Worm (Caenorhabditis elegans): ENCODE data around the gene F44E2.3.

F44E2.3 gene

DNA sequence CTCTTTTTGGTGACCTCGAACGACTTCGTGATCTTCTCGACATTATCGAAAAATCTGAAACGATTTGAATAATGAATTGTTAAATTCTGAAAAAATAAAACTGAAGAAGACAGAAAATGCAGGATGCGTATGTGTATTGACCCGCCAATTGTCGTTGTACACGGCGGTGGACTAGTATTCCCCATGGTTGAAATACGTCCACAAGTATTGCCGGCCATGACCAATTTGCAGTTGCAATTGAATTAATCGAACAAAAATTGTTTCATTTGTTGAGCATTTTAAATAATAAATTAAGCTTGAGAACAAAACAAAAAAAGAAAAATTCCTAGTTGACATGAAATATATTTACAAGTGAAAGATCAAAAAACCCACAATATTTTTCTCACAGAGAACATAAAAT is at the start of gene F44E2.3:
TSS of gene F44E2.3 (minus strand) at position 61 of the 400 bp plus-strand sequence.
- TF ChIP-seq hnd-1 (tag; optimal IDR thresholded peaks at IDR 0.05), result no peak
- TF ChIP-seq ama-1 (optimal IDR thresholded peaks at IDR 0.05), result no peak
- TF ChIP-seq ceh-36 (tag; optimal IDR thresholded peaks at IDR 0.05), result no peak
- no peak for TF ChIP-seq ets-7 (tag; optimal IDR thresholded peaks at IDR 0.05)
- TF ChIP-seq sea-1 (GFP tag; conservative IDR thresholded peaks at IDR 0.05), result no peak
- TF ChIP-seq tbx-11 (GFP tag; IDR thresholded peaks at IDR 0.05), result no peak
- TF ChIP-seq scrt-1 (GFP tag; IDR thresholded peaks at IDR 0.05), result no peak
- no peak for TF ChIP-seq pes-1 (GFP tag; IDR thresholded peaks at IDR 0.05)
- no peak for TF ChIP-seq flt-1 (GFP tag; IDR thresholded peaks at IDR 0.05)
- TF ChIP-seq hmg-4 (GFP tag; optimal IDR thresholded peaks at IDR 0.05), result no peak
- no peak for TF ChIP-seq F13C5.2 (tag; optimal IDR thresholded peaks at IDR 0.05)
- TF ChIP-seq tbx-37 (GFP tag; conservative IDR thresholded peaks at IDR 0.05), result no peak
- TF ChIP-seq B0310.2 (tag; optimal IDR thresholded peaks at IDR 0.05), result no peak
- TF ChIP-seq aly-1 (tag; optimal IDR thresholded peaks at IDR 0.05), result no peak
- no peak for TF ChIP-seq hmbx-1 (tag; optimal IDR thresholded peaks at IDR 0.05)
- TF ChIP-seq ceh-13 (GFP tag; optimal IDR thresholded peaks at IDR 0.05), result no peak

DNA sequence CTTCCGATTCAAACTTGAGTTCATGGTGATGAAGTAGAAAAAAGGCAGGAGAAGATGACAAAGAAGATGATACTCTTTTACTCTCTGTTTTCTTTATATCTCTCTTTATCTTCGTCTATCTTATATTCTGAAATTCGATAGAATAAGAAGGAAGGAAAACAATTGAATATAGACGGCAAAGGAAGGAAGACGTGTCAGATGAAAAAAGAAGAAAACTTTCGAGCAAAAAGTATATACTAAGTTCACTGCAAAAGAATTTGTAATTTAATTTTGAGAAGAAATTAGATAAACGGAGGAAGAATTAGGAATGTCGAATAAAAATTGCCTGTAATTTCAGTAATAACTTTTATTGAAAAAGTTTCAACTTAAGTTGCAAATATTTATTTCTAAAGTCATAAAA is 47.9 kb upstream of the F44E2.3 start, which contains the start of gene K01F9.2:
TSS of gene K01F9.2 (minus strand) at position 127 of the 400 bp plus-strand sequence.
- TF ChIP-seq B0310.2 (tag; optimal IDR thresholded peaks at IDR 0.05), result no peak
- TF ChIP-seq ceh-36 (tag; optimal IDR thresholded peaks at IDR 0.05), result no peak
- TF ChIP-seq scrt-1 (GFP tag; IDR thresholded peaks at IDR 0.05), result no peak
- no peak for TF ChIP-seq sea-1 (GFP tag; conservative IDR thresholded peaks at IDR 0.05)
- no peak for TF ChIP-seq F13C5.2 (tag; optimal IDR thresholded peaks at IDR 0.05)
- no peak for TF ChIP-seq hmg-4 (GFP tag; optimal IDR thresholded peaks at IDR 0.05)
- TF ChIP-seq ceh-13 (GFP tag; optimal IDR thresholded peaks at IDR 0.05), result no peak
- TF ChIP-seq ets-7 (tag; optimal IDR thresholded peaks at IDR 0.05), result no peak
- TF ChIP-seq tbx-37 (GFP tag; conservative IDR thresholded peaks at IDR 0.05), result no peak
- TF ChIP-seq tra-4 (tag; optimal IDR thresholded peaks at IDR 0.05), result no peak

DNA sequence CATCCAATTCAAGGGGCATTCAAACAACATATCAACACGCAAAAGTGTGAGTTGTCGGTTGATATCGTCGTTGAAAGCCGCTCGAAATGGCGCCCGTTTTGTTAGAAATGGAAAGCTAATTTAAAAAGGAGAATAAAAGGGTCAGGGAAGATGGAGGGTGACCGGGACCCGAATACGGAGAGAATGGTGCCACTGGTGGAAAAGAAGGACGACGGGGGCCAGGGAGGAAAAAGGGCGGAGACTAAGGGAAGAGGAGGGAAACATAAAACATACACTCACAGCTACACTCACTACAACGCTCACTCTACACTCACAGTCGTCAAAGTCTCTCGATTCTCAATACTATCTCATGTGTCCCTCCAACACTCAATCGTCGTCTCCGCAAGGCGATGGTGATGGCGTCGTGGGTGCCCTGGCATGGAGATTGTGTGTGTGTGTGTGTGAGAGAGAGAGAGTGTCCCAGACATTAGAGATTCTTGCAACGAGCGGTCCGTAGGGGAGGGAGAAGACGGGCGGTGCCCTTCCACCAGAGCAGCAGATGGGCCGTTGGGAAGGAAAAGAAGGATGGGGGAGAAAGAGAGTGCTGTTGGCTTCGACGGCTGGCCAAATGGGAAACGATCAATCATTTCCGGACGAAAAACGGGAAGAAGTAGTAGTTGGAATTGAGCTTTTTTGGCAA is 45.0 kb upstream of the F44E2.3 start:
- TF ChIP-seq pes-1 (GFP tag; IDR thresholded peaks at IDR 0.05) (peak; percentile 38; the same call in 1 of the 2 replicates), tbx-11 (GFP tag; IDR thresholded peaks at IDR 0.05) (no peak), ceh-13 (GFP tag; optimal IDR thresholded peaks at IDR 0.05) (no peak), scrt-1 (GFP tag; IDR thresholded peaks at IDR 0.05) (no peak), hmg-4 (GFP tag; optimal IDR thresholded peaks at IDR 0.05) (peak; percentile 78), F13C5.2 (tag; optimal IDR thresholded peaks at IDR 0.05) (peak; percentile 59), tbx-37 (GFP tag; conservative IDR thresholded peaks at IDR 0.05) (no peak), ceh-36 (tag; optimal IDR thresholded peaks at IDR 0.05) (no peak), hmbx-1 (tag; optimal IDR thresholded peaks at IDR 0.05) (no peak), ama-1 (optimal IDR thresholded peaks at IDR 0.05) (no peak), flt-1 (GFP tag; IDR thresholded peaks at IDR 0.05) (peak; percentile 37), ets-7 (tag; optimal IDR thresholded peaks at IDR 0.05) (no peak), hnd-1 (tag; optimal IDR thresholded peaks at IDR 0.05) (no peak), B0310.2 (tag; optimal IDR thresholded peaks at IDR 0.05) (peak; percentile 59), tra-4 (tag; optimal IDR thresholded peaks at IDR 0.05) (no peak), sea-1 (GFP tag; conservative IDR thresholded peaks at IDR 0.05) (0 out of 2 replicates have a peak, but pooled peaks have one; percentile 51), aly-1 (tag; optimal IDR thresholded peaks at IDR 0.05) (peak; percentile 46)

DNA sequence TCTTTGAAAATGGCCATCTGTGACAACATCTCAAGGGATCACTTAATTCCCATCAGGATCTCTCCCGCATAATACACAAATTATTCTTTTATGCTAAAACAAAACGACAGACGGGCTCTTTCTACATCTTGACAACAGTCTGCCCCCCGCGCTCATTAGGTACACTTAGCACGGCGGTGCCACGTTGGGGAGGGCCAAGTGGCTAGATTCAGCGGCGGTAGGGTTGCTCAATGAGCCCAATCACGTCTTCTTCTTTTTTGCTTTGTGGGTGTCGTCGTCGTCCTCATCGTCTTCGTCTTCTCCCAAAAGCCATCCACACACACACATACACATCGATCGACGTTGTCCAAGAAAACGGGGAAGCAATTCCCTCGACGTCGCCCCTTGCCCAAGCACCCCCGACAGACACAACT is 43.9 kb upstream of the F44E2.3 start:
- TF ChIP-seq ama-1 (optimal IDR thresholded peaks at IDR 0.05) (no peak), hmg-4 (GFP tag; optimal IDR thresholded peaks at IDR 0.05) (peak; percentile 33)

DNA sequence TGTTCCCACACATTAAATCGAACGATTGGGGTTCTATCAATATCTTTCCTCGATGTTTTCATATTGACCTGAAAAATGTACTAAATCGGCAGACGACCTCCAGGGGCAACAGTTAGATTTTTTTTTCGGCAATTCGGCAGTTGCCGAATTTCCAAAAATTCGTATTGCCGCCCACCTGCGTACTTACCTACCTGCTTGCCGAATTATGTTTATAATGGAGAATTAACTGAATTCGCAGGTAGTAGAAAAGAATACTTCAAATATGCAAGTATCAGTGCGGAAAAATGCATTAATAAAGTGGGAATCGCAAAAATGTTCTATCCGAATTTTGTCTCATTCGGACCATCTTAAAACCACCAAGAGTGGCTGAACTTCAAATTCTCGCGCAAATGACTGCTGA is 40.6 kb upstream of the F44E2.3 start:
- TF ChIP-seq B0310.2 (tag; optimal IDR thresholded peaks at IDR 0.05), result no peak
- no peak for TF ChIP-seq tbx-37 (GFP tag; conservative IDR thresholded peaks at IDR 0.05)
- no peak for TF ChIP-seq ceh-13 (GFP tag; optimal IDR thresholded peaks at IDR 0.05)
- no peak for TF ChIP-seq aly-1 (tag; optimal IDR thresholded peaks at IDR 0.05)
- no peak for TF ChIP-seq hmbx-1 (tag; optimal IDR thresholded peaks at IDR 0.05)
- TF ChIP-seq ama-1 (optimal IDR thresholded peaks at IDR 0.05), result no peak
- no peak for TF ChIP-seq tbx-11 (GFP tag; IDR thresholded peaks at IDR 0.05)
- no peak for TF ChIP-seq pes-1 (GFP tag; IDR thresholded peaks at IDR 0.05)
- no peak for TF ChIP-seq hnd-1 (tag; optimal IDR thresholded peaks at IDR 0.05)
- TF ChIP-seq ceh-36 (tag; optimal IDR thresholded peaks at IDR 0.05), result no peak
- TF ChIP-seq flt-1 (GFP tag; IDR thresholded peaks at IDR 0.05), result no peak
- TF ChIP-seq hmg-4 (GFP tag; optimal IDR thresholded peaks at IDR 0.05), result no peak
- no peak for TF ChIP-seq sea-1 (GFP tag; conservative IDR thresholded peaks at IDR 0.05)
- TF ChIP-seq tra-4 (tag; optimal IDR thresholded peaks at IDR 0.05), result no peak
- no peak for TF ChIP-seq scrt-1 (GFP tag; IDR thresholded peaks at IDR 0.05)
- no peak for TF ChIP-seq ets-7 (tag; optimal IDR thresholded peaks at IDR 0.05)
- no peak for TF ChIP-seq F13C5.2 (tag; optimal IDR thresholded peaks at IDR 0.05)

DNA sequence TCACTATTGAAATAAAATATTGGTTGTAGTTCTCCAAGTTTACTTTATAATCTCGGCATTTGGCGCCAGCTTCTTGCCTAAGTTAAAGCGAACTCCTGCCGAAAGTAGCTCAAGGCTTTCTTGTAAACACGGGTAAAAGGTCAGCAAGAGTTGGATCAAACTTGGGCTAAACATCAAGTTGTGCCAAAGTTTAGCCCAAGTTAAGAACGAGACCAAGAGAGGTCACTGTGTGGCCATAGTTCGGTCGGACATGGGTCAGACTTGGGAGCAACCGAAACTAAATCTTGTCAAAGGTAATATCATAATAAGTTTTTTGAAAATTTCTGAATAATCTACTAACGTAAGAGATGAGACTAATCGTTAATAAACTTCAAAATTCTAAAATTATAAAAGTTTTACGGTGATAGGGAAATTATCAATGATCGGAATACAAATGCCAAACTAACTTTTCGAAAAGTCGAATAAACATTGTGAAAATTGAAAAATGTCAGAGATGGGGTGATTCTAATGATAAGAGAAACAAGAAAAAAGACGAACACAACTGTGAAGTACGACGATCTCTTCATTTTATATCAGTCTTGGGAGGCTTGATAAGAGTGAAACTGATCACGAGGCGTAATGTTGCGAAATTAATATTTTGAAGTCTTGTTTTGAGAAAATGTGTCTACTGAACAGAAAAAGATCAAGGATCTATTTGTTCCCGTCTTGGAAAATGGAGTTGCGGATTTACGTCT is 39.0 kb upstream of the F44E2.3 start:
- TF ChIP-seq pes-1 (GFP tag; IDR thresholded peaks at IDR 0.05) (no peak), ceh-36 (tag; optimal IDR thresholded peaks at IDR 0.05) (no peak), tra-4 (tag; optimal IDR thresholded peaks at IDR 0.05) (no peak), tbx-11 (GFP tag; IDR thresholded peaks at IDR 0.05) (no peak), hnd-1 (tag; optimal IDR thresholded peaks at IDR 0.05) (no peak), F13C5.2 (tag; optimal IDR thresholded peaks at IDR 0.05) (no peak), flt-1 (GFP tag; IDR thresholded peaks at IDR 0.05) (no peak), hmbx-1 (tag; optimal IDR thresholded peaks at IDR 0.05) (no peak), hmg-4 (GFP tag; optimal IDR thresholded peaks at IDR 0.05) (no peak), ceh-13 (GFP tag; optimal IDR thresholded peaks at IDR 0.05) (no peak), ets-7 (tag; optimal IDR thresholded peaks at IDR 0.05) (no peak), aly-1 (tag; optimal IDR thresholded peaks at IDR 0.05) (no peak), sea-1 (GFP tag; conservative IDR thresholded peaks at IDR 0.05) (no peak), tbx-37 (GFP tag; conservative IDR thresholded peaks at IDR 0.05) (no peak), scrt-1 (GFP tag; IDR thresholded peaks at IDR 0.05) (no peak), ama-1 (optimal IDR thresholded peaks at IDR 0.05) (no peak), B0310.2 (tag; optimal IDR thresholded peaks at IDR 0.05) (no peak)
